Fruit fly (Drosophila melanogaster) whole organism, adult: ENCODE results near the gene Takl2.

Experiments
- CG11617 ChIP-seq: fragments of 200-800 bp; sonication (Bioruptor generic); optimal IDR thresholded peaks from 2 replicates; lab custom pipeline; 2017; ENCODE audit warnings: mild to moderate bottlenecking, missing biosample characterization, missing genetic modification reagents, missing genetic modification characterization
- CG12768 ChIP-seq: fragments of 200-800 bp; sonication (Bioruptor generic); optimal IDR thresholded peaks from 2 replicates; lab custom pipeline; 2017; ENCODE audit warnings: missing biosample characterization, missing genetic modification characterization, mild to moderate bottlenecking, moderate library complexity, missing genetic modification reagents
- CG7101 ChIP-seq: fragments of 200-800 bp; sonication (Bioruptor generic); optimal IDR thresholded peaks from 2 replicates; lab custom pipeline; 2018; ENCODE audit warnings: missing biosample characterization, mild to moderate bottlenecking, missing genetic modification characterization, moderate library complexity

DNA sequence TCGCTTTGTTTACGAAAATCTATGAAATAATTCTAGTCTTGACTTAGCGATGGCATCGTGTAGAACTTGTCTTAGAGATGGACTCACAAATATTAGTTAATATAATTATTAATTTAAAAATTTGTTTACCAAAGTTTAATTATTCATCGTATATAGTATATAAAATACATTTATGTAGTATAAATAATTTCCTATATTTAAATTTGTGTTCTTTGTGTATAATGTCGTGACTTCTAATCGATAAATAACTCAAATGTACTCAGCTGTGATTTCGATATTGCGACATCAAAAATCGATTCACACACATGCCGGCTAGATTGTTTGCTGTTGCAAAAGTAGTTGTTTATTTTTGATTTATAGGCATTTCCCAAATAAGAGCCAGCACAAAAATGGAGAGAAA is 43.3 kb downstream of the Takl2 start, which contains the start of the genes wfs1 and Nup133:
- TF ChIP-seq CG12768 (peak; percentile 51), CG7101 (tag; lab: Kevin White, UChicago) (peak; percentile 90), CG11617 (peak; percentile 77)
